Fruit fly (Drosophila melanogaster) whole organism, embryonic: ENCODE results near the gene Miox.

Experiments used
- Abd-B ChIP-seq: fragments of 200-800 bp; sonication (Bioruptor generic); optimal IDR thresholded peaks from 2 replicates; lab custom pipeline; 2018; ENCODE audit warnings: missing biosample characterization, mild to moderate bottlenecking, missing genetic modification characterization, moderate library complexity
- Antp ChIP-seq: fragments of 200-800 bp; sonication (Bioruptor generic); optimal IDR thresholded peaks from 3 replicates; lab custom pipeline; 2016; ENCODE audit warnings: missing biosample characterization, missing genetic modification characterization
- BEAF-32 ChIP-seq: fragments of 200-800 bp; sonication (Bioruptor generic); optimal IDR thresholded peaks from 3 replicates; lab custom pipeline; 2017; ENCODE audit warnings: missing biosample characterization, missing genetic modification characterization, mild to moderate bottlenecking, moderate library complexity, missing genetic modification reagents
- CG10274 ChIP-seq: fragments of 200-800 bp; sonication (Bioruptor generic); optimal IDR thresholded peaks from 3 replicates; lab custom pipeline; 2017; ENCODE audit warnings: missing biosample characterization, mild to moderate bottlenecking, missing genetic modification characterization
- CG12155 ChIP-seq: fragments of 200-800 bp; sonication (Bioruptor generic); optimal IDR thresholded peaks from 3 replicates; lab custom pipeline; 2016; ENCODE audit warnings: missing biosample characterization, missing genetic modification characterization
- CG12391 ChIP-seq: fragments of 200-800 bp; sonication (Bioruptor generic); optimal IDR thresholded peaks from 3 replicates; lab custom pipeline; 2018; ENCODE audit warnings: missing biosample characterization, mild to moderate bottlenecking, missing genetic modification characterization, moderate library complexity
- CG13424 ChIP-seq: fragments of 200-800 bp; sonication (Bioruptor generic); optimal IDR thresholded peaks from 2 replicates; lab custom pipeline; 2019; ENCODE audit warnings: missing biosample characterization, mild to moderate bottlenecking, missing genetic modification characterization, moderate library complexity
- CG17385 ChIP-seq: fragments of 200-800 bp; sonication (Bioruptor generic); optimal IDR thresholded peaks from 3 replicates; lab custom pipeline; 2018; ENCODE audit warnings: missing biosample characterization, mild to moderate bottlenecking, missing genetic modification characterization
- CG18599 ChIP-seq: fragments of 200-800 bp; sonication (Bioruptor generic); optimal IDR thresholded peaks from 3 replicates; lab custom pipeline; 2017; ENCODE audit warnings: missing biosample characterization, missing genetic modification characterization, mild to moderate bottlenecking, moderate library complexity, missing genetic modification reagents
- CG2678 ChIP-seq: fragments of 200-800 bp; sonication (Bioruptor generic); optimal IDR thresholded peaks from 3 replicates; lab custom pipeline; 2019; ENCODE audit warnings: missing biosample characterization, mild to moderate bottlenecking, missing genetic modification characterization, moderate library complexity
- CG2712 ChIP-seq: fragments of 200-800 bp; optimal IDR thresholded peaks from 3 replicates; lab custom pipeline; 2019; ENCODE audit warnings: missing biosample characterization, mild to moderate bottlenecking, missing genetic modification characterization, moderate library complexity
- CG30403 ChIP-seq: fragments of 200-800 bp; sonication (Bioruptor generic); optimal IDR thresholded peaks from 3 replicates; lab custom pipeline; 2016; ENCODE audit warnings: missing biosample characterization, missing genetic modification characterization
- CG30431 ChIP-seq: fragments of 200-800 bp; sonication (Bioruptor generic); optimal IDR thresholded peaks from 2 replicates; lab custom pipeline; 2017; ENCODE audit warnings: missing biosample characterization, missing genetic modification characterization
- CG31224 ChIP-seq: fragments of 200-800 bp; sonication (Bioruptor generic); IDR thresholded peaks from 2 replicates; pipeline ENCODE4 v1.3.6; 2022; ENCODE audit warnings: missing biosample characterization, missing genetic modification characterization
- CG6813 ChIP-seq: fragments of 200-800 bp; sonication (Bioruptor generic); optimal IDR thresholded peaks from 2 replicates; lab custom pipeline; 2017; ENCODE audit warnings: missing biosample characterization, missing genetic modification characterization, mild to moderate bottlenecking, moderate library complexity, missing genetic modification reagents
- Deaf1 ChIP-seq: fragments of 200-800 bp; optimal IDR thresholded peaks from 3 replicates; lab custom pipeline; 2019; ENCODE audit warnings: missing biosample characterization, mild to moderate bottlenecking, missing genetic modification characterization, moderate library complexity
- Doc3 ChIP-seq: fragments of 200-800 bp; sonication (Bioruptor generic); IDR thresholded peaks from 3 replicates; pipeline ENCODE4 v1.3.6; 2022; ENCODE audit warnings: missing biosample characterization, missing genetic modification characterization; ENCODE audit not compliant: partially characterized antibody
- Dref ChIP-seq: fragments of 200-800 bp; sonication (Bioruptor generic); IDR thresholded peaks from 2 replicates; pipeline ENCODE4 v1.3.6; 2022; ENCODE audit warnings: missing biosample characterization, missing genetic modification characterization
- Gsc ChIP-seq: fragments of 200-800 bp; sonication (Bioruptor generic); IDR thresholded peaks from 2 replicates; pipeline ENCODE4 v1.3.6; 2022; ENCODE audit warnings: missing biosample characterization, missing genetic modification characterization
- Hsf ChIP-seq: fragments of 200-800 bp; sonication (Bioruptor generic); optimal IDR thresholded peaks from 3 replicates; lab custom pipeline; 2016; ENCODE audit warnings: missing biosample characterization, missing genetic modification characterization
- MBD-R2 ChIP-seq: fragments of 200-800 bp; sonication (Bioruptor generic); IDR thresholded peaks from 2 replicates; pipeline ENCODE4 v1.3.6; 2022; ENCODE audit warnings: missing biosample characterization, missing genetic modification characterization
- NC2β ChIP-seq: fragments of 200-800 bp; sonication (Bioruptor generic); optimal IDR thresholded peaks from 2 replicates; lab custom pipeline; 2016; ENCODE audit warnings: missing biosample characterization, missing genetic modification characterization
- Neu2 ChIP-seq: fragments of 200-800 bp; sonication (Bioruptor generic); optimal IDR thresholded peaks from 3 replicates; lab custom pipeline; 2016; ENCODE audit warnings: missing biosample characterization, missing genetic modification characterization, borderline replicate concordance
- Oli ChIP-seq: fragments of 200-800 bp; sonication (Bioruptor generic); optimal IDR thresholded peaks from 2 replicates; lab custom pipeline; 2018; ENCODE audit warnings: missing biosample characterization, mild to moderate bottlenecking, missing genetic modification characterization, moderate library complexity
- Sox100B ChIP-seq: fragments of 200-800 bp; sonication (Bioruptor generic); optimal IDR thresholded peaks from 3 replicates; lab custom pipeline; 2018; ENCODE audit warnings: missing biosample characterization, mild to moderate bottlenecking, missing genetic modification characterization
- Sry-δ ChIP-seq: fragments of 200-800 bp; sonication (Bioruptor generic); optimal IDR thresholded peaks from 2 replicates; lab custom pipeline; 2016; ENCODE audit warnings: missing biosample characterization, missing genetic modification characterization
- Trl ChIP-seq, 3 experiments: fragments of >200 bp in 2 of 3; fragments of 200-800 bp in 1 of 3; sonication (Bioruptor generic) in 1 of 3; optimal IDR thresholded peaks; 2 replicates in 1 of 3; 3 replicates in 2 of 3; lab custom pipeline; 2016 to 2017; ENCODE audit warnings: missing biosample characterization in 1 of 3, missing genetic modification characterization in 1 of 3
- bbx ChIP-seq: fragments of 200-800 bp; sonication (Bioruptor generic); IDR thresholded peaks from 2 replicates; pipeline ENCODE4 v1.3.6; 2022; ENCODE audit warnings: missing biosample characterization, missing genetic modification characterization; ENCODE audit not compliant: partially characterized antibody
- br ChIP-seq: fragments of >200 bp; optimal IDR thresholded peaks from 2 replicates; lab custom pipeline; 2017
- corto ChIP-seq: fragments of 200-800 bp; sonication (Bioruptor generic); optimal IDR thresholded peaks from 2 replicates; lab custom pipeline; 2016; ENCODE audit warnings: missing biosample characterization, mild to moderate bottlenecking, missing genetic modification characterization, moderate library complexity
- cwo ChIP-seq: fragments of 200-800 bp; sonication (Bioruptor generic); optimal IDR thresholded peaks from 3 replicates; lab custom pipeline; 2017; ENCODE audit warnings: missing biosample characterization, missing genetic modification characterization, mild to moderate bottlenecking, moderate library complexity, missing genetic modification reagents
- dimm ChIP-seq: fragments of 200-800 bp; sonication (Bioruptor generic); IDR thresholded peaks from 2 replicates; pipeline ENCODE4 v1.3.6; 2022; ENCODE audit warnings: missing biosample characterization, missing genetic modification characterization
- dmrt99B ChIP-seq: fragments of 200-800 bp; sonication (Bioruptor generic); optimal IDR thresholded peaks from 2 replicates; lab custom pipeline; 2018; ENCODE audit warnings: missing biosample characterization, mild to moderate bottlenecking, missing genetic modification characterization, moderate library complexity
- gfzf ChIP-seq: fragments of 200-800 bp; sonication (Bioruptor generic); optimal IDR thresholded peaks from 2 replicates; lab custom pipeline; 2016; ENCODE audit warnings: missing biosample characterization, mild to moderate bottlenecking, missing genetic modification characterization, moderate library complexity
- gt ChIP-seq: fragments of 200-800 bp; sonication (Bioruptor generic); IDR thresholded peaks from 2 replicates; pipeline ENCODE4 v1.3.6; 2022; ENCODE audit warnings: missing biosample characterization, missing genetic modification characterization
- kay ChIP-seq: fragments of 200-800 bp; sonication (Bioruptor generic); optimal IDR thresholded peaks from 2 replicates; lab custom pipeline; 2016; ENCODE audit warnings: missing biosample characterization, missing genetic modification characterization
- luna ChIP-seq: fragments of 200-800 bp; sonication (Bioruptor generic); optimal IDR thresholded peaks from 2 replicates; lab custom pipeline; 2016; ENCODE audit warnings: missing biosample characterization, missing genetic modification characterization
- nom ChIP-seq: fragments of 200-800 bp; sonication (Bioruptor generic); optimal IDR thresholded peaks from 2 replicates; lab custom pipeline; 2017; ENCODE audit warnings: missing biosample characterization, missing genetic modification characterization, mild to moderate bottlenecking, moderate library complexity, missing genetic modification reagents
- p53 ChIP-seq: fragments of 200-800 bp; sonication (Bioruptor generic); optimal IDR thresholded peaks from 2 replicates; lab custom pipeline; 2016; ENCODE audit warnings: missing biosample characterization, missing genetic modification characterization
- psq ChIP-seq: fragments of 200-800 bp; sonication (Bioruptor generic); optimal IDR thresholded peaks from 2 replicates; lab custom pipeline; 2017; ENCODE audit warnings: missing biosample characterization, missing genetic modification characterization
- pzg ChIP-seq: fragments of 200-800 bp; sonication (Bioruptor generic); optimal IDR thresholded peaks from 3 replicates; lab custom pipeline; 2018; ENCODE audit warnings: missing biosample characterization, mild to moderate bottlenecking, missing genetic modification characterization, moderate library complexity
- ranshi ChIP-seq: fragments of 200-800 bp; sonication (Bioruptor generic); IDR thresholded peaks from 2 replicates; pipeline ENCODE4 v1.3.6; 2022; ENCODE audit warnings: missing biosample characterization, missing genetic modification characterization
- ro ChIP-seq: fragments of 200-800 bp; sonication (Bioruptor generic); IDR thresholded peaks from 2 replicates; pipeline ENCODE4 v1.3.6; 2022; ENCODE audit warnings: missing biosample characterization, missing genetic modification characterization
- sob ChIP-seq: fragments of 200-800 bp; sonication (Bioruptor generic); IDR thresholded peaks from 2 replicates; pipeline ENCODE4 v1.3.6; 2022; ENCODE audit warnings: missing biosample characterization, missing genetic modification characterization
- tna ChIP-seq: fragments of 200-800 bp; sonication (Bioruptor generic); IDR thresholded peaks from 2 replicates; pipeline ENCODE4 v1.3.6; 2022; ENCODE audit warnings: missing biosample characterization, missing genetic modification characterization; ENCODE audit not compliant: partially characterized antibody
- vvl ChIP-seq: fragments of 200-800 bp; sonication (Bioruptor generic); IDR thresholded peaks from 2 replicates; pipeline ENCODE4 v1.3.6; 2022; ENCODE audit warnings: missing biosample characterization, missing genetic modification characterization

The Miox gene

DNA sequence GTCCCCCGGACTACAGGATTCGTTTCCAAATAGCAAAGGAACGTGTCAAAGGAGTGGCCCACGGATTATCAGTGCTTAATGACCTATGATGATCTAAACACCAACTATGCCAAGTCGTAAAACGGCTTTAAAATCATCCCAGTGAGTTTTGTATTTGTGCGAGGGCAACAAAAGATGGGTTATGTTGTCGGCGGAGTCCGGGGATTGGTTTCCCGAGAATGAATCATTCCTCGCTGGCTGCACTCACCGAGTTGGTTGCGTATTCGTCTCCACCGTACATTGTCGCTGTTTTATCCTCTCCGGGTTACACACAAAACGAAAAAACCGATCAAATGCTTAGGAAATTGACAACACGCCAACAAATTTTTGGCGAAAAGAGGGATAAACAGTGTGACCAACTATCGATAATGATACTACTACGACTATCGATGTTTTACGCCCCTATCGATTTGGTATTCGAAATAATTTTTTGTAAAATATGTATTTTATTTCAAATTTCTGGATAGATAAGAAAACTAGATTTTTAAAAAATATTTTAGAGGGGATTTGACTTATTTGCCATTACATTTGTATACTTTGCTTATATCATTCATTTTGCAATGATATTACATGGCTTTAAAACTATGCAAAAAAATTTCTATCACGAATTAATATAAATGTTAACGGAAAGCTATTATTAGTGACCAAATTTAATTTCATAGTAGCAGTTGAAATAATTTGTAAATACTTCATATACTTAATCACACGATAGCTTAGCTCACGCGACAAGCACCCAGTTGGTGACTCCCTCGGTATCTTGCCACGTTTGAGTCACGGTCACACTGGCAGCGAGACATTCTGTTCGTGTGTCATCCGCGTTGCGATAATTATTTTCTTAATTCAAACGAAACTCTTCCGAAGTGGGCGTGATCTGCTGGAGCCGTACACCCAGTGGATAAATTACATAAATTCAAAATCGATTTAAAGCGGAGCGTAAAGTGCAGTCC lies 38.8 kb upstream of the Miox start, which contains the start of the genes eIF3l and Nrx-IV (continued):
- peak; percentile 74 for TF ChIP-seq Sry-δ (GFP tag; lab: Kevin White, UChicago)
- TF ChIP-seq Hsf (GFP tag; lab: Kevin White, UChicago): no peak
- TF ChIP-seq CG31224 (GFP tag; lab: Robert Waterston, UW): no peak
- TF ChIP-seq CG13424 (tag; lab: Kevin White, UChicago): no peak
- TF ChIP-seq CG2678 (tag; lab: Kevin White, UChicago): no peak
- no peak for TF ChIP-seq CG17385 (GFP tag; lab: Kevin White, UChicago)
- TF ChIP-seq CG12155: peak; percentile 32
- TF ChIP-seq CG30403 (GFP tag; lab: Kevin White, UChicago): peak; percentile 14
- TF ChIP-seq Antp (GFP tag; lab: Kevin White, UChicago): no peak
- TF ChIP-seq p53: no peak
- TF ChIP-seq tna (GFP tag; lab: Robert Waterston, UW): 0 out of 2 replicates have a peak, but pooled peaks have one; percentile 22
- no peak for TF ChIP-seq dmrt99B (tag; lab: Kevin White, UChicago)
- TF ChIP-seq Abd-B (GFP tag; lab: Kevin White, UChicago): no peak
- TF ChIP-seq CG12391 (tag; lab: Kevin White, UChicago): peak; percentile 42
- peak; percentile 61 for TF ChIP-seq pzg (GFP tag; lab: Kevin White, UChicago)
- TF ChIP-seq luna: no peak
- peak; percentile 35 for TF ChIP-seq kay (GFP tag; lab: Kevin White, UChicago)
- peak; percentile 63 for TF ChIP-seq Dref (GFP tag; lab: Robert Waterston, UW)
- peak; percentile 61 for TF ChIP-seq Deaf1
- no peak for TF ChIP-seq CG18599 (GFP tag; lab: Kevin White, UChicago)
- TF ChIP-seq NC2β: no peak
- TF ChIP-seq ranshi (GFP tag; lab: Robert Waterston, UW): no peak

DNA sequence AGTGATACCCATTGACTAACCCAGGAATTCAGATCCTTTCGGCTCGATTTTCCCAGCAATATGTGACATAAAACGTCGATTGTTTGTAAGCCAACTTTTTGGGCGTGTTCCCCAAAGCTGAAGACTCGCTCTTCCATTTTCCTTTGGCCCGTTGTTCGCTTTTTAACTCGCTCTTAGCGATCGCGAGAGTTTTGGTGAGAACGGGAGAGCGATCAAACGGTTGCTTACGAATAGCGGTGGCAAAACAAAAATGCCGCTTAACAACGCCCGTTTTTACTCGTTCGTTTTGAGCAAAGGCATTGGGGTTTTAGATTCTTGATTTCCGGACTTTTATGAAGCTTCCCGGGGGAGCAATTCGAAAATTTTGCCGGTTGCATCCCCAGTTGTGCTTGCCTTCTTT lies 37.8 kb upstream of the Miox start:
- no peak for TF ChIP-seq CG30431 (GFP tag; lab: Kevin White, UChicago)
- TF ChIP-seq cwo (GFP tag; lab: Kevin White, UChicago): no peak
- 0 out of 3 replicates have a peak, but pooled peaks have one; percentile 17 for TF ChIP-seq Doc3 (GFP tag; lab: Robert Waterston, UW)
- TF ChIP-seq Trl (optimal IDR thresholded peaks at IDR 0.05; lab: Kevin White, UChicago): peak; percentile 64 to 68
- no peak for TF ChIP-seq Trl (GFP tag; optimal IDR thresholded peaks at IDR 0.05; lab: Kevin White, UChicago)
- TF ChIP-seq CG12155: peak; percentile 85
- peak; percentile 35; the same call in 1 of the 2 replicates for TF ChIP-seq bbx (GFP tag; lab: Robert Waterston, UW)
- TF ChIP-seq psq: peak; percentile 76

- TF ChIP-seq nom (GFP tag; lab: Kevin White, UChicago) (no peak), BEAF-32 (GFP tag; lab: Kevin White, UChicago) (peak; percentile 7), CG18599 (GFP tag; lab: Kevin White, UChicago) (no peak), corto (GFP tag; lab: Kevin White, UChicago) (no peak), Gsc (GFP tag; lab: Robert Waterston, UW) (no peak), gfzf (GFP tag; lab: Kevin White, UChicago) (peak; percentile 60), Oli (no peak), gt (GFP tag; lab: Robert Waterston, UW) (no peak), sob (GFP tag; lab: Robert Waterston, UW) (no peak), dimm (GFP tag; lab: Robert Waterston, UW) (no peak), br (lab: Kevin White, UChicago) (no peak), vvl (GFP tag; lab: Robert Waterston, UW) (no peak), MBD-R2 (GFP tag; lab: Robert Waterston, UW) (peak; percentile 47; the same call in 1 of the 2 replicates), CG2712 (no peak), ro (GFP tag; lab: Robert Waterston, UW) (no peak), Neu2 (GFP tag; lab: Kevin White, UChicago) (no peak), CG10274 (GFP tag; lab: Kevin White, UChicago) (no peak), CG6813 (GFP tag; lab: Kevin White, UChicago) (no peak), Sox100B (no peak)
Measured at dm6 chr3L:12149024-12149423, 35.8 kb upstream of the Miox start, which contains the start of gene CG32099. Gene CG32099, plus strand, starts transcription at chr3L:12149273.
